Worm (Caenorhabditis elegans): ENCODE results near the gene popl-1.

The popl-1 gene

DNA sequence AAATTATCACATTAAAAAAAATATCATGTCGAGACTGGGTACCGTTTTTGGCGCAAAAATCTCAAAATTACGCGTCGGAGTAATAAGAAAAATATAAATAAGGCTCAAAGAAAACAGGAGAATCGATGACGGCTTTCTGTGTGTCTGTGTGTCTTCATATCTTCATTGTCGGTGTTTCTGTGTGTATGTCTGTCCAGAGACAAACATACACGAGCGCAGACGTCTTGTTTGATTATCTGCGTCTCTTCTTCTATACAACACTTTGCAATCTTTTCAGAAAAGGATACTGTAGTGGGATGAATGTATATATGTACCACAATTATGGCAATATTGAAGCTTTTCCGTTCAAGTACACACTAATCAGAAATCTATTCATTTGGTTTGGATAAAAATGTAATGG, 13.6 kb upstream of the popl-1 start, which contains the start of gene C05D11.13 (continued):
- TF ChIP-seq unc-130 (GFP tag; optimal IDR thresholded peaks at IDR 0.05), result no peak
- TF ChIP-seq ztf-11 (tag; optimal IDR thresholded peaks at IDR 0.05), result no peak
- no peak for TF ChIP-seq cey-2 (tag; optimal IDR thresholded peaks at IDR 0.05; ENCODE audit: borderline replicate concordance, insufficient read depth)
- TF ChIP-seq ceh-44 (GFP tag; IDR thresholded peaks at IDR 0.05), result no peak
- no peak for TF ChIP-seq nhr-42 (GFP tag; IDR thresholded peaks at IDR 0.05)
- TF ChIP-seq F49E8.2 (tag; optimal IDR thresholded peaks at IDR 0.05; ENCODE audit: borderline replicate concordance), result no peak
- no peak for TF ChIP-seq tra-1 (GFP tag; IDR thresholded peaks at IDR 0.05)
- no peak for TF ChIP-seq set-16 (GFP tag; IDR thresholded peaks at IDR 0.05)
- TF ChIP-seq ctbp-1 (GFP tag; IDR thresholded peaks at IDR 0.05), result no peak
- TF ChIP-seq ama-1 (optimal IDR thresholded peaks at IDR 0.05), result peak; percentile 19
- no peak for TF ChIP-seq pqm-1 (tag; optimal IDR thresholded peaks at IDR 0.05)
- no peak for TF ChIP-seq dmd-8 (GFP tag; IDR thresholded peaks at IDR 0.05)
- no peak for TF ChIP-seq lin-39 (tag; optimal IDR thresholded peaks at IDR 0.05)
- peak in 1 of 2 experiments; percentile 86 for TF ChIP-seq lsy-2 (tag; optimal IDR thresholded peaks at IDR 0.05)
- TF ChIP-seq dve-1 (tag; optimal IDR thresholded peaks at IDR 0.05; ENCODE audit: insufficient read depth), result peak; percentile 64
- TF ChIP-seq nhr-237 (tag; optimal IDR thresholded peaks at IDR 0.05), result no peak
- peak; percentile 73 for TF ChIP-seq mep-1 (tag; optimal IDR thresholded peaks at IDR 0.05)
- TF ChIP-seq nhr-111 (GFP tag; optimal IDR thresholded peaks at IDR 0.05), result no peak
- TF ChIP-seq R02D3.7 (tag; optimal IDR thresholded peaks at IDR 0.05), result no peak
- TF ChIP-seq skn-1 (tag; optimal IDR thresholded peaks at IDR 0.05), result no peak
- peak; percentile 56 for TF ChIP-seq mes-2 (tag; optimal IDR thresholded peaks at IDR 0.05; ENCODE audit: poor library complexity, severe bottlenecking)
- TF ChIP-seq rbr-2 (tag; optimal IDR thresholded peaks at IDR 0.05), result peak; percentile 37
- TF ChIP-seq nhr-102 (tag; optimal IDR thresholded peaks at IDR 0.05), result peak; percentile 39
- no peak for TF ChIP-seq nhr-76 (tag; optimal IDR thresholded peaks at IDR 0.05)
- peak; percentile 28 to 74 for TF ChIP-seq mdl-1 (tag; optimal IDR thresholded peaks at IDR 0.05)
- no peak for TF ChIP-seq nhr-25 (tag; optimal IDR thresholded peaks at IDR 0.05; ENCODE audit: borderline replicate concordance, insufficient read depth)
- TF ChIP-seq hlh-30 (tag; optimal IDR thresholded peaks at IDR 0.05; ENCODE audit: insufficient read depth), result peak; percentile 56
- no peak for TF ChIP-seq ceh-20 (GFP tag; IDR thresholded peaks at IDR 0.05)
- peak; percentile 49 for TF ChIP-seq hlh-11 (tag; optimal IDR thresholded peaks at IDR 0.05)
- peak; percentile 27; the same call in 1 of the 2 replicates for TF ChIP-seq lin-1 (GFP tag; IDR thresholded peaks at IDR 0.05)
- no peak for TF ChIP-seq F26F4.8 (GFP tag; conservative IDR thresholded peaks at IDR 0.05)
- TF ChIP-seq nhr-28 (tag; optimal IDR thresholded peaks at IDR 0.05), result peak; percentile 43
- TF ChIP-seq mxl-3 (GFP tag; optimal IDR thresholded peaks at IDR 0.05), result peak; percentile 42
- TF ChIP-seq dmd-6 (GFP tag; IDR thresholded peaks at IDR 0.05), result peak; percentile 30; the same call in 1 of the 2 replicates
- peak; percentile 54 for TF ChIP-seq nhr-6 (tag; optimal IDR thresholded peaks at IDR 0.05)
- no peak for TF ChIP-seq ztf-7 (tag; optimal IDR thresholded peaks at IDR 0.05)
- no peak for TF ChIP-seq lir-3 (tag; optimal IDR thresholded peaks at IDR 0.05)
- TF ChIP-seq sdz-12 (GFP tag; optimal IDR thresholded peaks at IDR 0.05), result no peak
- TF ChIP-seq daf-19 (GFP tag; conservative IDR thresholded peaks at IDR 0.05), result no peak
- no peak for TF ChIP-seq madf-9 (GFP tag; conservative IDR thresholded peaks at IDR 0.05)
- TF ChIP-seq Y48G9A.11 (GFP tag; IDR thresholded peaks at IDR 0.05), result no peak
- TF ChIP-seq egl-27 (tag; optimal IDR thresholded peaks at IDR 0.05), result no peak
- TF ChIP-seq fos-1 (tag; optimal IDR thresholded peaks at IDR 0.05), result no peak
- no peak for TF ChIP-seq dmd-9 (GFP tag; IDR thresholded peaks at IDR 0.05)
- no peak for TF ChIP-seq ceh-62 (tag; optimal IDR thresholded peaks at IDR 0.05)
- TF ChIP-seq Y105C5A.15 (GFP tag; IDR thresholded peaks at IDR 0.05), result 0 out of 2 replicates have a peak, but pooled peaks have one; percentile 33
- TF ChIP-seq aly-2 (tag; optimal IDR thresholded peaks at IDR 0.05), result no peak
- no peak for TF ChIP-seq mdt-29 (GFP tag; IDR thresholded peaks at IDR 0.05)
- TF ChIP-seq hmg-1.1 (GFP tag; IDR thresholded peaks at IDR 0.05), result peak; percentile 34; the same call in 1 of the 2 replicates
- no peak for TF ChIP-seq F44E2.7 (GFP tag; IDR thresholded peaks at IDR 0.05)
- peak; percentile 31 for TF ChIP-seq F10B5.3 (tag; optimal IDR thresholded peaks at IDR 0.05)
- TF ChIP-seq nhr-10 (tag; optimal IDR thresholded peaks at IDR 0.05), result no peak

All from whole organism, L4 larva.